Worm (Caenorhabditis elegans) whole organism, dauer: ENCODE data around the gene chil-12.
"Not testable (repeated sequence)": the region's sequence is repeated elsewhere in the genome, so short reads cannot be mapped to it uniquely, and the experiment has no call there.

Experiments used
- unc-62 ChIP-seq: sonication (generic microtip); optimal IDR thresholded peaks from 2 replicates; lab custom pipeline; 2017; ENCODE audit warnings: missing biosample characterization, missing genetic modification reagents, missing genetic modification characterization

chil-12 gene

DNA sequence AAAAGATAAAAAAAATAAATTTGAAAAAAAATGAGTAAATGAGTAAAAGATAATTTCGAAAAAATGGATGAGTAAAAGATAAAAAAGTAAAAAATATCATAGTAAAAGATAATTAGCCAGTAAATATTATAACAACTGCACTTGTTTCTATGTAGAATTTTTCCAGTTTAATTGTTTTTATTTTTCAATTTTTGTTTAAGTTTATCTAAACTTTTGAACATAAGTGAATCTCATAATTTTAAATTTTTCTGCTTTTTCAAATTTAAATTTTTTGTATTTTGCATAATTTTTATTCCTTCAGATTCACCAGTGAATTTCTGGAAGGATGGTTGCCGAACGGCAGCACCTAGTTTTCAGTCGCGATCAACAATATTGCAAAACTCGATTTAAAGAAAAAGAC is at the start of gene chil-12:
Gene chil-12 (plus strand): TSS at position 301 of the 400 bp plus-strand sequence.
- TF ChIP-seq unc-62 (GFP tag; lab: Kevin White, UChicago), result no peak

DNA sequence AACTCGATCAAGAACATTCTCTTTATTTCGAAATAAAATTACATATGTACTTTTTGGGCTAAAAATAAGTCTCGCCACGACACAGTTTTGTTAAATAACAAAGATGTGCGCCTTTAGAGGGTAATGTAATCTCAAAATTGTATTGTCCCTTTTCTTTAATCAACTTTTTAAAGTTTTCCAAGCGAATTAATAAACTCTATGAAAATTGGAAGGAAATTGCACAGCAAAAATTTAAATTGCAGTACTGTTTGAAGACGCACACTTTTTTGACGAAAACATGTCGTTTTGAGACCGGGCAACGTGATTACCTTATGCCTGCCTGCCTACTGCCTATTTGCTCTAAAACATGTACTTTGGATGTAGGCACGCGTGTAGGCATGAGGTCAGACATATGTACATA is 49.4 kb upstream of the chil-12 start:
- no peak for TF ChIP-seq unc-62 (GFP tag; lab: Kevin White, UChicago)

DNA sequence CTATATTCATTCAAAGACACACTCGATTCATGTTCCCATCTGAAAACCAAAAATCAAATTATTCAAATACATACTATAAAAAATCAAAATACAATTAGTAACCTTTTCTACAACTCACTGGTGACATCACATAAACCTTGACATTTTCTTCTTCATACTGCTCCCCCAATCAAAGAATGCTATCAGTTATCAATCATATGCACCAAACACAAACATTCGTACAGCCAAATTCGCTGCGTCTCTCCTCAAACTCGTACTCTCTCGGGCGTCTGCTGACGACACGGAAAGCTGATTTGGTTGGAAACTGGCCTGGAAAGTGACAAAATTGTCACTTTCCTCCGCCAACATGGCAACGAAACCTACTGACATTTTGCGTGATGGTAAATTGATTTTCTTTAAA is 49.0 kb upstream of the chil-12 start, which contains the start of gene plc-2:
Gene plc-2 (plus strand): TSS at position 196 of the 400 bp plus-strand sequence.
- TF ChIP-seq unc-62 (GFP tag; lab: Kevin White, UChicago), result no peak

DNA sequence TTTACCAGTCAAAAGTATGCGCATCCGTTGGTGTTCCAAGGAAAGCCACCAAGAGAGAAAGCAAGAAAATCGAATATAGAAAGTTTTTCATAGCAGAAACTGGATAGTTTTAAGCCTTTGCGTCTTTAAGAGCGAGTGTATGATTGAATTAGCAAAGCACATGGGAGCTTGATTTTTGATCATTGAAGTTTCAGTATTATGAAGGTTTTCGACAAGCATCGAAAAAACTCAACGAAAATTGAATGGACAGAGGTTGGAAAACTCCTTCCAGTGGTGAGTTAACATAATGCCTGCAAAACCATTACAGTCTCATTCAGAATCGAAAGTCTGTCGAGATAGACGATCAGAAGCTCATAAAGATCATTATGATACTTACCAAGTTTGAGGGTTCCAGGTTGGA is 47.5 kb upstream of the chil-12 start, which contains the start of gene Y75B12B.13:
Gene Y75B12B.13 (minus strand): TSS at position 101 of the 400 bp plus-strand sequence.
- no peak for TF ChIP-seq unc-62 (GFP tag; lab: Kevin White, UChicago)

DNA sequence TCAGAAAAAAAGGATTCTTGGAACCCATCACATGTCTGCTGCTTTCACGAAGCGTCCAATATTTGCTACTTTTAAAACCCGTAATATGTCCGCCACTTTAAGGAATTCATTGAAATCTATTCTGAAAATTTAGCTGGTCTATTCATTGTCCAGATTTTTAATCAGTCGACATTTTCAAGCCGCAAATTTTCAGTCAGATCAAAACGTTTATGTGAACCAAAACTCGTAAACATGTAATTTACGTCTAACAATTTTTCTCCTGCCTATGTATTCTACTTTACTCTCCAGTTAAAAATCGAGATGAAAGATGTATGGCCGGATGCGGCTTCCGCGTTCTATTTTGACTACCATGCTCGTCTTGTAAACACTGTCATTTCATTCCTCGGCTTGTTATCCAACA is 43.4 kb upstream of the chil-12 start, which contains the start of gene srw-1:
Gene srw-1 (plus strand): TSS at position 301 of the 400 bp plus-strand sequence.
- TF ChIP-seq unc-62 (GFP tag; lab: Kevin White, UChicago), result no peak

DNA sequence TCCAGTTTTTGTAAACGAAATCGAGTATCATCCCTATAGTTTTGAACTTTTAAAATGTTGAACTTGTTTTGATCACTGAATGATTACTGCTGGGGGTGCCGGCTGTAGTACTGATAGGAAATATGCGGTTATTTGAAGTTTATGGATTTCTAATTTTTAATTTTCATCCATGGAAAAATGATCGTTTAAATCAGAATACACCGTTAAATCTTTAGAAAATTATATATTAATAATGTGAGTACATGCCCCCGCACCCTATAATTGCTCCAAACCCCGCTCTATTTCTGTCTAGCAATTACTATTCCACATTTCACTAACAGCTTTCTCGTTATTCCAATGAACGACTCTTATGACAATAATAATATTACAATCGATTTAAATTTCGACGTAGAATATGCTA is 41.6 kb upstream of the chil-12 start, which contains the start of gene Y75B12B.10:
Gene Y75B12B.10 (plus strand): TSS at position 301 of the 400 bp plus-strand sequence.
- no peak for TF ChIP-seq unc-62 (GFP tag; lab: Kevin White, UChicago)

DNA sequence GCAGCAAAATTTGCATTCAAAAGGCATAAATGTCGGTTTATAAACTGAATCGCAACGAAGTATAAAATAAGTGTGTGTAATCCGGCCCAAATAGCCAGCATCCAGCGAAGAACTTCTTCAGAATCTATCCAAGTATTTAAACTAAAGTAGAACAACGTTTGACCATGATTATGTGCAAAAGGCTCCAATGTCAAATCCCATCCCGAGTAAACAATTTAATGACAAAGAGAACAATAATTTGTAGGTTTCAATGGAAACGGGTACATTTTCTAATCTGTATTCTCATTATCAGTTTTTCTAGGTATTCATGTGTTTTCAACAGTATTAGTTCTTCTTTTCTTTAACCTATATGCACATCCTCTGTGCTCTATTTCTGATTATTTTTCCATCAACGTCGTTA is 33.7 kb upstream of the chil-12 start, which contains the start of gene C41G6.12:
Gene C41G6.12 (minus strand): TSS at position 101 of the 400 bp plus-strand sequence.
- not testable (repeated sequence) for TF ChIP-seq unc-62 (GFP tag; lab: Kevin White, UChicago)

DNA sequence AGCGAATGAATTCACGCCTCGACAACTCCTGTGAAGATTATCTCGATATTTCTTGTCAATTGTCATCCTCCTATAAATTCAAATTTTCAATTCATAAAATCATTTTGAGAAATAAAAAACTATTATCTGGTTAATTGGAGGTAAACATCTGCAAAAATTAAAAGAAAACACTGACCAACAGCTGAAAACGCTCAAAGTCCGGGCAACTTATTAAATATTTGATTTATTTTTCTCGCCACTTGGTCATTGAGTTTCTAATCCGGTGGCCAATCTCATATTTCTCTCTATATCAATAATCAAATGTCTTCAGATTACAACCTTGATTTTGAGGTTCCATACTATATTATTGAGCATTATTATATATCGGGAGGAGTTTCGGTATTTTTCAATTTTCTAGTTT is 29.5 kb upstream of the chil-12 start, which contains the start of gene sri-24:
Gene sri-24 (plus strand): TSS at position 301 of the 400 bp plus-strand sequence.
- not testable (repeated sequence) for TF ChIP-seq unc-62 (GFP tag; lab: Kevin White, UChicago)

DNA sequence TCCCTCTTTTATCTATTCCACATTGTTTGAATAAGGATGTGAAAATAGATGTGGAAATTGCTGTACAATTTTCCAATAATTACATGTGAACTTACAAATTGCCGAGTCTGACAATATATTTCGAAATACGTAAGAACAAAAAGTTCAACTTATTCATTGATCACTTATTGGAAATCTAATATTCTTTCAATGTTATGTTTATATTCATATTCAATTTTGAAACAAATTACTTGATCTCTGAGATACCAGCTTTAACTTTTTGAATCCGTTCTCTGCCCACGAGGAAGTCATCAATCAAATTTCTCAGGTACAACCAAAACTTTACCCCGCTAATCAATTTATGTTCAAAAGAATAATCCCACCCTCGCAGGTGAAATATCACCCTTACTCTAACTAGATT is 26.2 kb upstream of the chil-12 start, which contains the start of gene sri-26:
Gene sri-26 (plus strand): TSS at position 301 of the 400 bp plus-strand sequence.
- not testable (repeated sequence) for TF ChIP-seq unc-62 (GFP tag; lab: Kevin White, UChicago)

DNA sequence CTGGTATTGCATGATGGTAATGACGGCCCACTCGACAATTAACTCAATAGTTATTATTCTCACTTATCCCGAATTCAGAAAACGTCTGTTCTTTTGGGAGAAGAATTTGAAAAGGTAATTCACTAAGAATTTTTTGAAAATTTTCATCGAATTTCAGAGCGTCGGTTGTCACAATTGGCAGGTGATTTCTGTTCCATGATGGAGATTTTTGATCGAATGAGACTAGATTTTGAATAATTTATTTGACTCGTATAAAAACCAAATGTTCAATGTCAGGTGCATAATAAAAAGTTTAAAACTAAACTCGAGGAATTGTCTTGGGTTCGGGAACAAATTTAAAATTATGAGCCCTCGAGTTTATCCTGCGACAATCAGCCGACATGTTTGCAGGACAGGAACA is 24.7 kb upstream of the chil-12 start, which contains the start of gene sri-25:
Gene sri-25 (plus strand): TSS at position 301 of the 400 bp plus-strand sequence.
- TF ChIP-seq unc-62 (GFP tag; lab: Kevin White, UChicago), result no peak

DNA sequence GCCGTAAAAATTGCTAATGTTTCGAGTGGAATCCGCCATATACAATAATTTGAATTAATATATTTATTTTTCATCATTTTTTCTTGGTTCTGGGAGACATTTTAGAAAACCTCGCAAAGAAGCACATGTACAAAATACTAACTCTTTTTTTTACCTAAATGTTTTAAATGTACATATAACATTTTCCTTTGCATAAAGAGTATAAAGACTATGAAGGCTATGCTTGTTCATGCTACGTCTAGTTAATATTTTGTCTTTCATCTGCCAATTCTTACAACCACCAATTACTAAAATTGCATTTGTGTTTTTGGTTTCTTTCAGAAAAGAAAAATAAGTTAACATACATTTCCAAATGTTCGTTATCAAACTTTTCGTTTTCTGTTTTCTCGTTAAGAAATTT is 20.0 kb upstream of the chil-12 start, which contains the start of gene irld-25:
Gene irld-25 (plus strand): TSS at position 301 of the 400 bp plus-strand sequence.
- no peak for TF ChIP-seq unc-62 (GFP tag; lab: Kevin White, UChicago)

DNA sequence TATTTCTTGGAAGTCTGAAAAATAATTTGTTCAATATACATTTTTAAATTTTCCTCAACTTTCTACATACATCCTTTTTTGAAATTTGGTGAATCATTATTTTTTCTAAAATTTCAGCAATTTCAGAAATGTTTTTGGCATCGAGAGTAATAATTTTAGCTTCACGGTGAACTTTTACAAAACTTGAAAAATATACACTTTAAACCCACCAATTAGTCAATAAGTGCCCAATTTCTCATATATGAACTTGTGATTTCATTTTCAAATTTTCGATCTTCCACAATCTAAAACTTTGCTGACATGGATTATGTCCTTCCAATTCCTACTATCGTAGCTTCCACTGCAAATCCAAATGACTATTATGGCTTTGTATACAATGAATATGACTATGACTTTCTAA is 17.7 kb upstream of the chil-12 start, which contains the start of gene srw-24:
Gene srw-24 (plus strand): TSS at position 301 of the 400 bp plus-strand sequence.
- TF ChIP-seq unc-62 (GFP tag; lab: Kevin White, UChicago), result no peak

DNA sequence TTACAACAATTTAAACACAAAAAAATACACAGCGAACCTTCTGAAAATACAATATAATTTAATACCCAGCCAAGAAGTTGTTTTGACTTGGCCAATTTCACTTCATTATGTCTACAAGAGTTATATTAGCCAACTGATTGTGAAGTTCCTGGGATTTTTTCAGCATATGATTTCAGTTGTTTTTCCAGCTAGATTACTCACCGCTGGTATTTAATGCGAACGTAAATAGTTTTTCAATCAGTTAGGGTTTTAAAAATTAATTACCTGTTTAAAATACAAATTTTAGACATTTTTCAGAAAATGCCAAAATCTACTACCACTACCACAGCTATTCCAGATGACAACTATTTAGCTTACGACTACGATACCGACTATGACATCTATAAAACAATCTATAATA is 15.7 kb upstream of the chil-12 start, which contains the start of gene srw-14:
Gene srw-14 (plus strand): TSS at position 301 of the 400 bp plus-strand sequence.
- TF ChIP-seq unc-62 (GFP tag; lab: Kevin White, UChicago), result no peak

DNA sequence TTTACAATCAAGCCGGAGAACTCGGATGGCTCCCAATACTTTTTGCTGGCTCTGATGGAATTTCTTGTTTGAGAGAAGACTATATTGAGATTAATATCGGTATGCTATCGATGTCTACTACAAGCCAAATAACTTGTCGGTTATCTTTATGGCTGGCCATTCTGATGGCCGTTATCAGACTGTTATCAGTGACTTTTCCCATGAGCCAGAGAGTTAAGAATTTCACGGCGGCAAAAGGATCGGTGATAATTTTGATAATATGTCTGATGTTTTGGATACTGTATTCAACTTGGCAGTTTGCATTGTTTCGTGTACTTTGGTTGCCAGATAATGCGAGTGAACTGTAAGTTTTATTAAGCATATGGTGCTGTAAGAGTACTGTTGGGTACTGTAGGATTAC is 15.2 kb upstream of the chil-12 start:
- TF ChIP-seq unc-62 (GFP tag; lab: Kevin White, UChicago), result no peak

DNA sequence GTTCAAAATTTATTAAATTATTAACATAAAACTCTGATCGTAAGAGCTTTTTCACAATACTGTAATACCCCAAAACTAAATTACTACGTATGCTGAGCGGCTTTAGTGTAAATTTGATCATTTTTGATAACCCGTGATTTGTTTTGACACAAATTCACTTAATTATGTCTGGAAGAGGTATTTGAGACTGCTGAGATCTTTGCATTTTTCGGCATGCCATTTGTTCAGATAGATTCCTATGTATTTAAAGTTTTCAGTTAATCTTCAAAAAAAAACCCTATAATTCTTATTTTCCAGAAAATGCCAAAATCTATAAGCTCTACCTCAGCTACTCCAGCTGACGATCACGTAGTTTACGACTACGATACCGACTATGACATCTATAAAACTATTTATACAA is 11.1 kb upstream of the chil-12 start, which contains the start of gene srw-15:
Gene srw-15 (plus strand): TSS at position 301 of the 400 bp plus-strand sequence.
- TF ChIP-seq unc-62 (GFP tag; lab: Kevin White, UChicago), result no peak

DNA sequence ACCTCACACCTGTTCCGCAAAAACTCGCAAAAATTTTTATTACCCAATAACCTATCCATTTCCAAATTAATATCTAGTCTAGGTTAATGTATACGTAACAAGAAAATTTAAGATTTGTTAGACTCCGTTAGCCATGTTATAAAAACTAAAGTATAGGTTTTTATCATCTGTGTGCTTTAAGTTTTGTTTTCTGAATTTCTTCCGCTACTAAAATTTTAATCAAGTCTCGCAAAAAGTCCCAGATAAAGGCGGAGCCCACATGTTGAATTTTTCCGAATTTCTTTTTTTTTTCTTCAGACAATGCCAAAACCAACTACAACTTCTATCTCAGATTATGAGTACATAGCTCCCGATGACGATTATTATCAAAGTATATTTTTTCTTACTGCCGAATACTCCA is 9.2 kb upstream of the chil-12 start, which contains the start of gene srw-13:
Gene srw-13 (plus strand): TSS at position 301 of the 400 bp plus-strand sequence.
- TF ChIP-seq unc-62 (GFP tag; lab: Kevin White, UChicago), result no peak

DNA sequence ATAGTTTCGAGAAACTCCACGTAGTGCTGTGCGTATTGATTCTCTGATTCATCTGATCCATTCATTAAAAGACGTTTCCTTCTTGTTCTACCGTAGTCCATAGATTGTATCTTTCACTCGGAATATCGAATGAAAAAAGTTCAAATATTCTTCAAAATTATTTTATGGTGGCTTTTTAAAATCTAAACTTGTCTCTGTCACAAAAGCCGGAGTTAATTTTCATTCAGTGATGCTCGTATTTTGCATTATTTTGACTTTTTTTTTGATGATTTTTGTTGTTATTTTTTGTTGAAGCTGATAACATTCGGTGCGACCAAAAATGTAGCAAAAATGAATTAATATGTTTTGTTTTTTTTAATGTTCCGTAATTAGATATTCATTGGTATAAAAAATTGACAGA is 5.7 kb upstream of the chil-12 start, which contains the start of gene nhr-164:
Gene nhr-164 (minus strand): TSS at position 101 of the 400 bp plus-strand sequence.
- no peak for TF ChIP-seq unc-62 (GFP tag; lab: Kevin White, UChicago)
